Worm (Caenorhabditis elegans): Measurements from ENCODE around the gene ZK856.6.

ce11 chrV:10221317-10221716, 22.8 kb downstream of the ZK856.6 start, which contains the start of the genes fipr-5 and fipr-9:
- TF ChIP-seq nhr-25 (tag; optimal IDR thresholded peaks at IDR 0.05), result no peak
- TF ChIP-seq nhr-11 (tag; optimal IDR thresholded peaks at IDR 0.05), result no peak
- TF ChIP-seq F13H6.1 (tag; optimal IDR thresholded peaks at IDR 0.05), result no peak
- no peak for TF ChIP-seq blmp-1 (tag; optimal IDR thresholded peaks at IDR 0.05; ENCODE audit: insufficient read depth)
- TF ChIP-seq nhr-129 (tag; optimal IDR thresholded peaks at IDR 0.05), result no peak
- TF ChIP-seq ztf-1 (GFP tag; conservative IDR thresholded peaks at IDR 0.05), result no peak
- TF ChIP-seq lsy-2 (tag; optimal IDR thresholded peaks at IDR 0.05), result no peak
- TF ChIP-seq ama-1 (optimal IDR thresholded peaks at IDR 0.05), result no peak
- no peak for TF ChIP-seq lin-11 (tag; optimal IDR thresholded peaks at IDR 0.05)
- TF ChIP-seq ceh-16 (tag; optimal IDR thresholded peaks at IDR 0.05), result no peak

All from whole organism, L2 larva.